Fruit fly (Drosophila melanogaster): ENCODE data around the gene CG13841.
A peak's percentile ranks its signal among the peaks of the same experiment; 100 is the strongest.

CG13841 gene

DNA sequence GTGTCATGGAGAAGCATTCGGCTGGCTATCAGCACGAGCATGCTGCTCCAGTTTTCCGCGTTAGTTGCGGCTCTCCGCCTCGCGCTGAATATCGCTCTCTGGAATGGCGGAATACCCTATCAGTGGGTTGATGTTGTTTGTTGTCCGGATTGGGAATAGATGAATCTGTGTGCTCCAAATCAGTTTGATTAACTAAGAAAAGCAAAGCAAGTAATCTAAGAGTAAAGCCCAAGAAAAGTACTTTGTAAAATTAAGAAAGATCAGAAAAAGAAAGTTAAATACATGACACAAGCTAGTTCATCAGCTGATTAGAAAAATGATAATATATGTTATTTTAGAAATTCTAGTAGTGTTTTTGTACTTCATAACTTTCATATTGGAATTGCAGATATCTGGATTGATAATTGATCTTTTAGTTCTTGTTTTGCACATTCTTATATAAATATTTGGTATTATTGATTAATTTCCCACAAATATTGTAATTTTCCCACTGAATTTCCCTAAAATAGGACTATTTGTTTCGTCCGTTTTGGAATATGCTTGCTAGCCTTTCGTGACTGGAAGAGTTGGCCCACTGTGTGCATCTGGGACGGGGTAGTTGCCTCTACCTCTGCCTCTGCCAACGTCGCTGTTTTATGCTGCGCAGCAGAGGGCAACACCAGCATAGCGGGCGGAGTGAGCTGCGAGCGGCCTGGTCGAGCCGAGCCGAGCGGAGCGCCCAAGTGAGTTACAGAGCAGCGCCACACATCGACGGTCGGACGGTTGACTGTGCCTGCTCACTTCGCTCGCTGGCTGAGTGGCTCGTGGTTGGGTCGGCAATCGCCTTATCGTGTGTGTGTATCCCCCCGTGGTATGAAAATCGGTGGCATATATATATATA lies 13.4 kb downstream of the CG13841 start (continued):
- TF ChIP-seq Dek (tag; optimal IDR thresholded peaks at IDR 0.05) (peak; percentile 58), Dll (GFP tag; IDR thresholded peaks at IDR 0.05; ENCODE audit: partially characterized antibody) (no peak), ranshi (GFP tag; IDR thresholded peaks at IDR 0.05) (0 out of 2 replicates have a peak, but pooled peaks have one; percentile 16), twi (tag; optimal IDR thresholded peaks at IDR 0.05) (peak; percentile 19), HLH4C (GFP tag; IDR thresholded peaks at IDR 0.05; ENCODE audit: partially characterized antibody) (0 out of 3 replicates have a peak, but pooled peaks have one; percentile 17), CG9727 (GFP tag; optimal IDR thresholded peaks at IDR 0.05) (peak; percentile 73), CG34422 (GFP tag; IDR thresholded peaks at IDR 0.05) (no peak; the same call in none of the 3 replicates), cwo (GFP tag; optimal IDR thresholded peaks at IDR 0.05) (peak; percentile 45), Opbp (GFP tag; IDR thresholded peaks at IDR 0.05; ENCODE audit: partially characterized antibody) (no peak), Side (GFP tag; optimal IDR thresholded peaks at IDR 0.05) (peak; percentile 29), lmd (GFP tag; IDR thresholded peaks at IDR 0.05) (peak; percentile 54), CG3281 (GFP tag; optimal IDR thresholded peaks at IDR 0.05) (peak; percentile 71), kah (GFP tag; optimal IDR thresholded peaks at IDR 0.05) (peak; percentile 33), knrl (GFP tag; IDR thresholded peaks at IDR 0.05; ENCODE audit: partially characterized antibody) (no peak), Ssrp (tag; optimal IDR thresholded peaks at IDR 0.05) (peak; percentile 58), Atf-2 (GFP tag; optimal IDR thresholded peaks at IDR 0.05) (peak; percentile 55), org-1 (GFP tag; optimal IDR thresholded peaks at IDR 0.05) (peak; percentile 47), Jarid2 (GFP tag; optimal IDR thresholded peaks at IDR 0.05) (peak; percentile 69), dmrt99B (tag; optimal IDR thresholded peaks at IDR 0.05) (peak; percentile 72), trem (tag; optimal IDR thresholded peaks at IDR 0.05) (peak; percentile 0), CG2875 (GFP tag; optimal IDR thresholded peaks at IDR 0.05) (no peak), CG15011 (GFP tag; optimal IDR thresholded peaks at IDR 0.05) (peak; percentile 45), exex (tag; optimal IDR thresholded peaks at IDR 0.05) (no peak), cas (GFP tag; IDR thresholded peaks at IDR 0.05) (0 out of 2 replicates have a peak, but pooled peaks have one; percentile 25), CG14860 (GFP tag; IDR thresholded peaks at IDR 0.05; ENCODE audit: partially characterized antibody) (no peak), CTCF (GFP tag; optimal IDR thresholded peaks at IDR 0.05) (peak; percentile 31), Nf-YB (GFP tag; optimal IDR thresholded peaks at IDR 0.05) (peak; percentile 26), CG10366 (GFP tag; IDR thresholded peaks at IDR 0.05) (peak; percentile 45; the same call in 1 of the 2 replicates), kni (GFP tag; optimal IDR thresholded peaks at IDR 0.05) (no peak), sima (GFP tag; optimal IDR thresholded peaks at IDR 0.05) (no peak), CG7839 (tag; optimal IDR thresholded peaks at IDR 0.05) (peak; percentile 74), slp2 (GFP tag; optimal IDR thresholded peaks at IDR 0.05) (peak; percentile 4), CG14667 (GFP tag; IDR thresholded peaks at IDR 0.05) (no peak; the same call in none of the 2 replicates), gro (GFP tag; optimal IDR thresholded peaks at IDR 0.05) (no peak), nmo (GFP tag; optimal IDR thresholded peaks at IDR 0.05) (peak; percentile 78), CG17361 (GFP tag; IDR thresholded peaks at IDR 0.05) (peak; percentile 91), CG11093 (GFP tag; IDR thresholded peaks at IDR 0.05) (no peak), fd64A (GFP tag; optimal IDR thresholded peaks at IDR 0.05) (peak; percentile 46), az2 (GFP tag; optimal IDR thresholded peaks at IDR 0.05) (peak; percentile 67), CG10431 (GFP tag; optimal IDR thresholded peaks at IDR 0.05) (no peak), Dip2 (GFP tag; IDR thresholded peaks at IDR 0.05) (no peak), sob (GFP tag; IDR thresholded peaks at IDR 0.05) (peak; percentile 56), grn (GFP tag; optimal IDR thresholded peaks at IDR 0.05) (no peak), gsb-n (tag; optimal IDR thresholded peaks at IDR 0.05) (no peak), CG14050 (GFP tag; IDR thresholded peaks at IDR 0.05) (peak; percentile 36; the same call in 2 of the 3 replicates), dan (GFP tag; IDR thresholded peaks at IDR 0.05) (no peak), CG14441 (GFP tag; IDR thresholded peaks at IDR 0.05) (peak; percentile 62), wor (GFP tag; IDR thresholded peaks at IDR 0.05) (no peak), grau (tag; optimal IDR thresholded peaks at IDR 0.05) (peak; percentile 72)
